Fruit fly (Drosophila melanogaster): ENCODE results near the gene CG33645.
A peak's percentile ranks its signal among the peaks of the same experiment; 100 is the strongest.

Gene CG33645

DNA sequence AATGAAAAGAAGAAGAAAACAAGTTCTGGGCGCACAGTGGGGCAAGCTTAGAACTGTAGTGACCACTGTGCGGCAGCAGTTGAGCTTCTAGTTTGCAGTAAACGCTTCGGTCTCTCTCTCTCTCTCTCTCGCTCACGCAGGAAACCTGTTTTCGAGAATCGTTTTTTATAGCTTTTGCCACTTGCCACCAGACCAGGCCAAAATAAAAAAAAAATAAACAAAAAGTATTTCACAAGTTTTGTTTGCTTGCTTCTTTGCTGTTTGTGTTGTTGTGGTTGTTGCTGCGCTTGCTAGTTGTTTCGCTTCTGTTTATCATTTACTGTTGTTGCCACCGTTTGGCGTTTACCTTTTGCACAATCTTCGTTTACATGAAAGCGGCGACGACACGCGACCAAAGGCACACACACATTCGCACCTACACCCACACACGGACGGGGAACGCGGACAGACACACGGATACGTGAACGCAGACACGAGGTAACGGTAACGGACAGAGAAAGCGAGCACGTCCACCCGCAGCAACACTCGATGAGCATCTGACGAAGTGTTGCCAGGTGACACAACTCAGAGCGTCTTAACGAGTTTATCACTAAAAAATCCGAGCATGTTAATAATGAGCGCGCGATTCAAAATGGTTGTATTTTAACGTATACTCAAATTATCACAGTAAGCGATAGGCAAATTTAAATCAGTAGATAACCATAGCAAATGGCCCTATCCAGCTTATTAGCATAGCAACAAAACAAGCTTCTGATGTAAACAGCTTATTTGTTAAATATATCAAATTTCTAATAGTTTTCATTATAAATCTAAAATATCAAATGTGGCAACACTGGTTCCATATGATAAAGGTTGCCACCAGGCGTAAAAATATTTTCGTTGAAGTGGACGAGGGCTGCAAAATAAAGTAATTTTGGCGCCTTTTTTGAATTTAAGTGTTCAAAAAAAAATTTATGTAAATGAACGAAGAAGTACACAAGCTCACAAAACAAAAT, 16.5 kb downstream of the CG33645 start, which contains the start of gene B4 (continued):
- TF ChIP-seq maf-S (GFP tag; optimal IDR thresholded peaks at IDR 0.05) (no peak), ttk (GFP tag; IDR thresholded peaks at IDR 0.05) (0 out of 2 replicates have a peak, but pooled peaks have one; percentile 37), CG2129 (GFP tag; IDR thresholded peaks at IDR 0.05; ENCODE audit: partially characterized antibody) (no peak), ara (GFP tag; IDR thresholded peaks at IDR 0.05) (no peak), pb (GFP tag; optimal IDR thresholded peaks at IDR 0.05) (peak; percentile 70), CG9609 (GFP tag; optimal IDR thresholded peaks at IDR 0.05) (no peak), gt (GFP tag; IDR thresholded peaks at IDR 0.05) (no peak), Stat92E (GFP tag; optimal IDR thresholded peaks at IDR 0.05) (peak in 1 of 3 experiments; percentile 28), CrebB (tag; optimal IDR thresholded peaks at IDR 0.05) (peak; percentile 64), Awh (GFP tag; IDR thresholded peaks at IDR 0.05) (peak; percentile 25; the same call in 1 of the 2 replicates), CG11560 (tag; IDR thresholded peaks at IDR 0.05) (no peak), Blimp-1 (GFP tag; optimal IDR thresholded peaks at IDR 0.05) (no peak), klu (GFP tag; IDR thresholded peaks at IDR 0.05) (no peak), vfl (GFP tag; optimal IDR thresholded peaks at IDR 0.05) (no peak), NK7.1 (GFP tag; optimal IDR thresholded peaks at IDR 0.05) (peak; percentile 2), sima (GFP tag; optimal IDR thresholded peaks at IDR 0.05) (no peak), CG14965 (GFP tag; optimal IDR thresholded peaks at IDR 0.05; ENCODE audit: borderline replicate concordance) (no peak), CG13287 (GFP tag; IDR thresholded peaks at IDR 0.05; ENCODE audit: partially characterized antibody) (peak; percentile 66), Sry-β (GFP tag; optimal IDR thresholded peaks at IDR 0.05) (peak; percentile 8), CG17361 (GFP tag; IDR thresholded peaks at IDR 0.05) (no peak), grau (tag; optimal IDR thresholded peaks at IDR 0.05) (no peak), Oli (tag; optimal IDR thresholded peaks at IDR 0.05) (no peak), CG3281 (GFP tag; optimal IDR thresholded peaks at IDR 0.05) (peak; percentile 20), vvl (GFP tag; IDR thresholded peaks at IDR 0.05) (peak; percentile 49), phol (tag; optimal IDR thresholded peaks at IDR 0.05) (peak; percentile 68), CG3995 (GFP tag; optimal IDR thresholded peaks at IDR 0.05) (no peak), jumu (GFP tag; optimal IDR thresholded peaks at IDR 0.05) (no peak), GATAe (GFP tag; conservative IDR thresholded peaks at IDR 0.05) (no peak), CG12219 (GFP tag; optimal IDR thresholded peaks at IDR 0.05) (peak; percentile 34), chinmo (GFP tag; IDR thresholded peaks at IDR 0.05; ENCODE audit: partially characterized antibody) (peak; percentile 81; the same call in 2 of the 4 replicates), CoRest (tag; optimal IDR thresholded peaks at IDR 0.05) (no peak), CG12104 (GFP tag; optimal IDR thresholded peaks at IDR 0.05) (peak; percentile 34), ken (GFP tag; IDR thresholded peaks at IDR 0.05) (peak; percentile 22; the same call in 1 of the 3 replicates), CG7271 (tag; optimal IDR thresholded peaks at IDR 0.05) (no peak), Mrtf (GFP tag; IDR thresholded peaks at IDR 0.05) (no peak), mam (GFP tag; optimal IDR thresholded peaks at IDR 0.05) (no peak), CG10979 (tag; optimal IDR thresholded peaks at IDR 0.05) (no peak), Mad (GFP tag; optimal IDR thresholded peaks at IDR 0.05) (no peak), dmrt99B (tag; optimal IDR thresholded peaks at IDR 0.05) (peak; percentile 39), CG14710 (tag; optimal IDR thresholded peaks at IDR 0.05) (peak; percentile 91), D19B (GFP tag; optimal IDR thresholded peaks at IDR 0.05) (no peak), CG8089 (GFP tag; optimal IDR thresholded peaks at IDR 0.05) (no peak), wek (GFP tag; optimal IDR thresholded peaks at IDR 0.05) (peak; percentile 77), tup (GFP tag; optimal IDR thresholded peaks at IDR 0.05) (peak; percentile 51), zen2 (GFP tag; IDR thresholded peaks at IDR 0.05; ENCODE audit: partially characterized antibody) (no peak), CG7839 (tag; optimal IDR thresholded peaks at IDR 0.05) (no peak), vnd (GFP tag; IDR thresholded peaks at IDR 0.05; ENCODE audit: partially characterized antibody) (no peak)
